Worm (Caenorhabditis elegans) whole organism, mixed stage, embryonic: ENCODE data around the gene pat-3.

ENCODE experiments used
- elt-1 ChIP-seq: sonication (generic microtip); optimal IDR thresholded peaks from 2 replicates; lab custom pipeline; 2017; ENCODE audit warnings: missing genetic modification characterization, mild to moderate bottlenecking, missing compliant biosample characterization, antibody characterized with exemption, moderate library complexity, borderline replicate concordance; ENCODE audit not compliant: insufficient read depth
- unc-120 ChIP-seq: sonication (generic microtip); optimal IDR thresholded peaks from 2 replicates; lab custom pipeline; 2017; ENCODE audit warnings: missing genetic modification characterization, missing compliant biosample characterization; ENCODE audit not compliant: poor library complexity, severe bottlenecking
- unc-62 ChIP-seq: fragments of 150-350 bp; optimal IDR thresholded peaks from 2 replicates; lab custom pipeline; 2014; ENCODE audit warnings: missing biosample characterization, missing genetic modification reagents, missing genetic modification characterization

DNA sequence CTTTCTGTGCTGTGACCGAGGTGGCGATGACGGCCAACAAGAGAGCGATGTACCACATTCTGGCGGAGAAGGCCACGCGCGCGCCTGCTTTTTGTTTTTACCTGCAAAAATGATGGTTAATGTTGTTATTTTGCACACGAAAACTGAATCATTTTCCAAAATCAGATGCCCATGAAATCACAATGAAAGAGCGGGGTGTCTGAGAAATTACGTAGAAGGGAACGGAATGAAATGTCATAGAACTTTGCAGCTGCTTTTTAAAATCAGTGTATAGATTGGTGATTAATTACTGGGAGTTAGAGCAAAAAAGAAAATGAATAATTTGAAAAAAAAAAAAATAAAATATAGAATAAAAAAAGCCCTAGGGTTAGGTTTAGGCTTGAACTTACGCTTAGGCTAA, 21.9 kb upstream of the pat-3 start, which contains the start of gene npl-10:
- TF ChIP-seq unc-120 (tag; lab: Kevin White, UChicago), result no peak
- no peak for TF ChIP-seq elt-1 (tag; lab: Kevin White, UChicago)
- no peak for TF ChIP-seq unc-62 (GFP tag; lab: Kevin White, UChicago)
